Worm (Caenorhabditis elegans) whole organism, midembryonic: ENCODE measurements around the gene catp-6.

Experiments used
- T22C8.4 ChIP-seq: fragments of 200-800 bp; sonication (Bioruptor generic); IDR thresholded peaks from 2 replicates; pipeline ENCODE4 v1.3.6; 2022; ENCODE audit warnings: missing genetic modification characterization, missing compliant biosample characterization
- flt-1 ChIP-seq: fragments of 200-800 bp; sonication (Bioruptor generic); IDR thresholded peaks from 2 replicates; pipeline ENCODE4 v1.3.6; 2022; ENCODE audit warnings: missing genetic modification characterization, missing compliant biosample characterization
- klf-2 ChIP-seq: fragments of 200-800 bp; sonication (Bioruptor generic); conservative IDR thresholded peaks from 2 replicates; pipeline ENCODE4 v1.3.6; 2022; ENCODE audit warnings: missing genetic modification reagents, missing genetic modification characterization, missing compliant biosample characterization
- med-1 ChIP-seq: sonication (generic microtip); optimal IDR thresholded peaks from 2 replicates; lab custom pipeline; 2017; ENCODE audit warnings: missing genetic modification characterization, mild to moderate bottlenecking, missing compliant biosample characterization, antibody characterized with exemption, missing genetic modification reagents; ENCODE audit not compliant: insufficient read depth
- ref-1 ChIP-seq: fragments of 200-800 bp; sonication (Bioruptor generic); conservative IDR thresholded peaks from 2 replicates; pipeline ENCODE4 v1.3.6; 2022; ENCODE audit warnings: missing genetic modification reagents, missing genetic modification characterization, missing compliant biosample characterization
- tab-1 ChIP-seq: fragments of 200-800 bp; sonication (Bioruptor generic); IDR thresholded peaks from 2 replicates; pipeline ENCODE4 v1.3.6; 2022; ENCODE audit warnings: missing genetic modification characterization, missing compliant biosample characterization
- ztf-29 ChIP-seq: fragments of 200-800 bp; sonication (Bioruptor generic); IDR thresholded peaks from 2 replicates; pipeline ENCODE4 v1.3.6; 2022; ENCODE audit warnings: missing genetic modification reagents, missing genetic modification characterization, missing compliant biosample characterization

- TF ChIP-seq T22C8.4, result no peak
- no peak for TF ChIP-seq med-1 (GFP tag; lab: Kevin White, UChicago)
- no peak for TF ChIP-seq klf-2 (GFP tag; lab: Robert Waterston, UW)
- no peak for TF ChIP-seq tab-1 (GFP tag; lab: Robert Waterston, UW)
- no peak for TF ChIP-seq flt-1 (GFP tag; lab: Robert Waterston, UW)
- TF ChIP-seq ref-1, result no peak
- TF ChIP-seq ztf-29 (GFP tag; lab: Robert Waterston, UW), result no peak
These were observed 33.7 kb downstream of the catp-6 start for ce11 chrIV:9790708-9791107.
